Fruit fly (Drosophila melanogaster) whole organism, wandering third instar larva: ENCODE measurements around the gene csw.
A peak's percentile ranks its signal among the peaks of the same experiment; 100 is the strongest.

Source experiments
- Abd-B ChIP-seq: fragments of >200 bp; optimal IDR thresholded peaks from 2 replicates; lab custom pipeline; 2017; ENCODE audit warnings: missing biosample characterization, missing genetic modification characterization
- CG32264 ChIP-seq: fragments of 200-800 bp; sonication (Bioruptor generic); optimal IDR thresholded peaks from 2 replicates; lab custom pipeline; 2016; ENCODE audit warnings: missing biosample characterization, missing genetic modification characterization
- CG9705 ChIP-seq: fragments of 200-800 bp; sonication (Bioruptor generic); optimal IDR thresholded peaks from 2 replicates; lab custom pipeline; 2018; ENCODE audit warnings: missing biosample characterization, mild to moderate bottlenecking, missing genetic modification characterization
- CrebA ChIP-seq: fragments of 200-800 bp; sonication (Bioruptor generic); optimal IDR thresholded peaks from 2 replicates; lab custom pipeline; 2016; ENCODE audit warnings: missing biosample characterization, mild to moderate bottlenecking, missing genetic modification characterization, borderline replicate concordance
- Dfd ChIP-seq: fragments of >200 bp; optimal IDR thresholded peaks from 2 replicates; lab custom pipeline; 2017; ENCODE audit warnings: missing biosample characterization, missing genetic modification characterization
- Dif ChIP-seq: fragments of 200-275, 200-300 bp; sonication (Bioruptor generic); optimal IDR thresholded peaks from 2 replicates; lab custom pipeline; 2018; ENCODE audit warnings: missing biosample characterization, missing genetic modification characterization; ENCODE audit not compliant: partially characterized antibody
- GATAd ChIP-seq: sonication (Bioruptor generic); optimal IDR thresholded peaks from 2 replicates; lab custom pipeline; 2016; ENCODE audit warnings: missing biosample characterization, missing genetic modification characterization
- HLH106 ChIP-seq: fragments of 200-800 bp; optimal IDR thresholded peaks from 3 replicates; lab custom pipeline; 2019; ENCODE audit warnings: missing biosample characterization, mild to moderate bottlenecking, missing genetic modification characterization, moderate library complexity
- Hnf4 ChIP-seq: fragments of 200-800 bp; sonication (Bioruptor generic); optimal IDR thresholded peaks from 2 replicates; lab custom pipeline; 2016; ENCODE audit warnings: missing biosample characterization, mild to moderate bottlenecking, missing genetic modification characterization
- Hr78 ChIP-seq: fragments of >200 bp; optimal IDR thresholded peaks from 2 replicates; lab custom pipeline; 2017; ENCODE audit warnings: missing biosample characterization, missing genetic modification characterization
- Hr83 ChIP-seq: fragments of 200-300 bp; sonication (Bioruptor generic); optimal IDR thresholded peaks from 2 replicates; lab custom pipeline; 2016; ENCODE audit warnings: missing biosample characterization, mild to moderate bottlenecking, missing genetic modification characterization, moderate library complexity; ENCODE audit not compliant: poor library complexity, severe bottlenecking
- Jra ChIP-seq: sonication (Bioruptor generic); optimal IDR thresholded peaks from 2 replicates; lab custom pipeline; 2016; ENCODE audit warnings: missing biosample characterization, missing genetic modification characterization
- Mio ChIP-seq: sonication (Bioruptor generic); optimal IDR thresholded peaks from 2 replicates; lab custom pipeline; 2016; ENCODE audit warnings: missing biosample characterization, missing genetic modification characterization
- Myc ChIP-seq: fragments of >200 bp; optimal IDR thresholded peaks from 2 replicates; lab custom pipeline; 2017
- N ChIP-seq: fragments of >200 bp; optimal IDR thresholded peaks from 2 replicates; lab custom pipeline; 2018; ENCODE audit warnings: missing biosample characterization, missing external identifiers, missing genetic modification characterization
- OdsH ChIP-seq: fragments of 200-800 bp; sonication (Bioruptor generic); optimal IDR thresholded peaks from 2 replicates; lab custom pipeline; 2016; ENCODE audit warnings: missing biosample characterization, mild to moderate bottlenecking, missing genetic modification characterization
- Rel ChIP-seq, 2 experiments: fragments of 200-800 bp; sonication (Bioruptor generic) in 1 of 2; optimal IDR thresholded peaks; 2 replicates in 1 of 2; 3 replicates in 1 of 2; lab custom pipeline; 2016 to 2019; ENCODE audit warnings: mild to moderate bottlenecking in 2 of 2, missing biosample characterization in 2 of 2, missing genetic modification characterization in 2 of 2, moderate library complexity in 1 of 2
- Sp1 ChIP-seq: fragments of 200-800 bp; sonication (Bioruptor generic); optimal IDR thresholded peaks from 3 replicates; lab custom pipeline; 2019; ENCODE audit warnings: missing biosample characterization, mild to moderate bottlenecking, missing genetic modification characterization, moderate library complexity
- Vsx2 ChIP-seq: fragments of 200-300, 225-300 bp; sonication (Bioruptor generic); optimal IDR thresholded peaks from 2 replicates; lab custom pipeline; 2018; ENCODE audit warnings: missing biosample characterization, missing genetic modification characterization; ENCODE audit not compliant: partially characterized antibody
- br ChIP-seq: fragments of 200-800 bp; sonication (Bioruptor generic); optimal IDR thresholded peaks from 2 replicates; lab custom pipeline; 2016; ENCODE audit warnings: missing biosample characterization, missing genetic modification characterization
- brk ChIP-seq: fragments of 200-800 bp; sonication (Bioruptor generic); optimal IDR thresholded peaks from 2 replicates; lab custom pipeline; 2016; ENCODE audit warnings: missing biosample characterization, mild to moderate bottlenecking, missing genetic modification characterization
- dl ChIP-seq, 2 experiments: fragments of 175-275, 200-275 bp in 1 of 2; fragments of 200-275 bp in 1 of 2; sonication (Bioruptor generic); optimal IDR thresholded peaks; lab custom pipeline; 2018; ENCODE audit warnings: mild to moderate bottlenecking in 2 of 2, missing biosample characterization in 2 of 2, missing genetic modification characterization in 2 of 2, moderate library complexity in 2 of 2; ENCODE audit not compliant: partially characterized antibody in 2 of 2, insufficient read depth in 1 of 2
- dmrt93B ChIP-seq: fragments of 200-800 bp; sonication (Bioruptor generic); optimal IDR thresholded peaks from 2 replicates; lab custom pipeline; 2018; ENCODE audit warnings: missing biosample characterization, mild to moderate bottlenecking, missing genetic modification characterization
- dsf ChIP-seq: sonication (Bioruptor generic); optimal IDR thresholded peaks from 2 replicates; lab custom pipeline; 2016; ENCODE audit warnings: missing biosample characterization, missing genetic modification characterization, borderline replicate concordance
- ey ChIP-seq: fragments of 200-800 bp; sonication (Bioruptor generic); optimal IDR thresholded peaks from 2 replicates; lab custom pipeline; 2016; ENCODE audit warnings: missing biosample characterization, missing genetic modification characterization
- foxo ChIP-seq, 2 experiments: fragments of 200-800 bp; sonication (Bioruptor generic); optimal IDR thresholded peaks; 2 replicates in 1 of 2; 3 replicates in 1 of 2; lab custom pipeline; 2016 to 2017; ENCODE audit warnings: missing biosample characterization in 2 of 2, missing genetic modification characterization in 2 of 2
- fru ChIP-seq: fragments of 200-800 bp; sonication (Bioruptor generic); optimal IDR thresholded peaks from 3 replicates; lab custom pipeline; 2016; ENCODE audit warnings: missing biosample characterization, mild to moderate bottlenecking, missing genetic modification characterization
- h ChIP-seq: fragments of 200-800 bp; sonication (Bioruptor generic); optimal IDR thresholded peaks from 3 replicates; lab custom pipeline; 2016; ENCODE audit warnings: missing biosample characterization, mild to moderate bottlenecking, missing genetic modification characterization
- jim ChIP-seq: fragments of 175-275, 200-325 bp; sonication (Bioruptor generic); optimal IDR thresholded peaks from 2 replicates; lab custom pipeline; 2016; ENCODE audit warnings: missing biosample characterization, mild to moderate bottlenecking, missing genetic modification characterization
- lola ChIP-seq: fragments of >200 bp; optimal IDR thresholded peaks from 2 replicates; lab custom pipeline; 2017; ENCODE audit warnings: missing biosample characterization, missing genetic modification characterization
- pan ChIP-seq: fragments of >200 bp; optimal IDR thresholded peaks from 2 replicates; lab custom pipeline; 2017
- psq ChIP-seq: fragments of 200-800 bp; sonication (Bioruptor generic); optimal IDR thresholded peaks from 3 replicates; lab custom pipeline; 2017; ENCODE audit warnings: missing biosample characterization, mild to moderate bottlenecking, missing genetic modification characterization, moderate library complexity
- rgr ChIP-seq: fragments of 200-800 bp; sonication (Bioruptor generic); optimal IDR thresholded peaks from 3 replicates; lab custom pipeline; 2016; ENCODE audit warnings: missing biosample characterization, mild to moderate bottlenecking, missing genetic modification characterization
- sage ChIP-seq: fragments of 200-800 bp; sonication (Bioruptor generic); optimal IDR thresholded peaks from 2 replicates; lab custom pipeline; 2016; ENCODE audit warnings: missing biosample characterization, mild to moderate bottlenecking, missing genetic modification characterization
- sv ChIP-seq: fragments of 200-800 bp; sonication (Bioruptor generic); optimal IDR thresholded peaks from 3 replicates; lab custom pipeline; 2016; ENCODE audit warnings: missing biosample characterization, missing genetic modification characterization
- tai ChIP-seq: sonication (Bioruptor generic); optimal IDR thresholded peaks from 2 replicates; lab custom pipeline; 2016; ENCODE audit warnings: missing biosample characterization, missing genetic modification characterization
- usp ChIP-seq: fragments of >200 bp; optimal IDR thresholded peaks from 2 replicates; lab custom pipeline; 2017; ENCODE audit warnings: missing biosample characterization, missing genetic modification characterization
- woc ChIP-seq: sonication (Bioruptor generic); optimal IDR thresholded peaks from 2 replicates; lab custom pipeline; 2016; ENCODE audit warnings: missing biosample characterization, mild to moderate bottlenecking, missing genetic modification characterization

csw gene

DNA sequence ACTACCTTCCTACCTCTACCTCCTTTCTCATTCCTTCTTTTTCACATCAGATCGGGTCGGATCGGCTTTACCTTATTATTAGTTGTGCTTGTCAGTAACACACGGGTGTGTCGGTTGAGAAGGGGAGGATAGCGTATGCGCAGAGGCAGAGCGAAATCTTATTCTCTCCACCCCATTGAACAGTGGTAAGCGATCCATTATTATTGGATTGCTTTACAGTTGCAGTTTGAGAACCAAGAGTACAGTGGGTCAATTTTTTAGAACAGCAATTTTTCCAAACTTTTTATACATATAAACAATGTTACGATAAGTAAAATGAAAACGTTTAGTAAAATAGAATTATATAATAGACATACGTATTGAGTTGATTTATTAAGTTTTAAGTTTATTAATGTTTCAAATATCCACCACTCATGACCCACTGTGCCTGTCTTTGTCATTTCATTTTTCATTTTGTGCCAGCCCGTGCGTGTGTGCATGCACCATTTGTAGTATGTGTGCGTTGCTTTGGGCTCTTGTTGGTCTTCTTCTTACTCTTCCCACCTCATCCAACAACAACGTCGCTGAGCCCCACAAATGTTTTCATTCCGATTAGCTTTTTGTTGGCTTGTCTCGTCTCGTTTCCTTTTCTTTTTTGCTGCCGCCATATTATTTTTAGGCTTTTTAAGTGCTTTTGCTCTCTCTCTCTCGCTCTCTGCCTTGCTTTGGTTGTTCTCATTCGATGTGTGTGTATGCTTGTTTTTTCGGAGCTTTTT, 43.7 kb downstream of the csw start:
- TF ChIP-seq Vsx2 (GFP tag; lab: Kevin White, UChicago) (peak; percentile 79), dmrt93B (GFP tag; lab: Kevin White, UChicago) (peak; percentile 98), h (GFP tag; lab: Kevin White, UChicago) (peak; percentile 99), Sp1 (GFP tag; lab: Kevin White, UChicago) (peak; percentile 99), foxo (GFP tag; optimal IDR thresholded peaks at IDR 0.05; lab: Kevin White, UChicago) (peak in 1 of 2 experiments; percentile 98), CrebA (no peak), Rel (GFP tag; optimal IDR thresholded peaks at IDR 0.05; lab: Kevin White, UChicago) (peak; percentile 98), Rel (tag; optimal IDR thresholded peaks at IDR 0.05; lab: Kevin White, UChicago) (peak; percentile 93), Hr78 (GFP tag; lab: Kevin White, UChicago) (no peak), Dfd (peak; percentile 92), Mio (peak; percentile 82), OdsH (peak; percentile 98), sage (GFP tag; lab: Kevin White, UChicago) (peak; percentile 98), Abd-B (GFP tag; lab: Kevin White, UChicago) (no peak), br (GFP tag; lab: Kevin White, UChicago) (peak; percentile 95), dsf (GFP tag; lab: Kevin White, UChicago) (peak; percentile 88), fru (GFP tag; lab: Kevin White, UChicago) (peak; percentile 97), pan (lab: Kevin White, UChicago) (no peak), psq (GFP tag; lab: Kevin White, UChicago) (peak; percentile 96), woc (GFP tag; lab: Kevin White, UChicago) (peak; percentile 89), HLH106 (tag; lab: Kevin White, UChicago) (peak; percentile 99), Myc (lab: Kevin White, UChicago) (no peak), tai (GFP tag; lab: Kevin White, UChicago) (peak; percentile 90), usp (GFP tag; lab: Kevin White, UChicago) (no peak), dl (GFP tag; optimal IDR thresholded peaks at IDR 0.05; lab: Kevin White, UChicago; ENCODE audit: insufficient read depth in 1 of 2, partially characterized antibody in 2 of 2) (peak; percentile 54 to 57), N (GFP tag; lab: Kevin White, UChicago) (no peak), Hnf4 (GFP tag; lab: Kevin White, UChicago) (peak; percentile 96), brk (peak; percentile 97), rgr (GFP tag; lab: Kevin White, UChicago) (peak; percentile 99), sv (GFP tag; lab: Kevin White, UChicago) (peak; percentile 96), Dif (GFP tag; lab: Kevin White, UChicago) (peak; percentile 73), CG9705 (GFP tag; lab: Kevin White, UChicago) (peak; percentile 99), CG32264 (GFP tag; lab: Kevin White, UChicago) (peak; percentile 86), Jra (GFP tag; lab: Kevin White, UChicago) (peak; percentile 92), ey (GFP tag; lab: Kevin White, UChicago) (peak; percentile 97), Hr83 (GFP tag; lab: Kevin White, UChicago) (peak; percentile 59), jim (GFP tag; lab: Kevin White, UChicago) (peak; percentile 96), lola (GFP tag; lab: Kevin White, UChicago) (no peak), GATAd (GFP tag; lab: Kevin White, UChicago) (peak; percentile 88)
- TF ChIP-seq, all 38 proteins: peak for 30

DNA sequence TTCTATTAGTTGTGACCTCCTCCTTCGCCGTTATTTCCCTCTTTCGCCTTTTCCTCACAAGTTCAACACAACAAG, 44.1 kb downstream of the csw start, which contains the start of gene ph-p:
ph-p (minus strand) TSS at position 30 of the 75 bp plus-strand sequence.
- TF ChIP-seq CrebA = no peak
- TF ChIP-seq CG9705 (GFP tag; lab: Kevin White, UChicago) = no peak
- no peak for TF ChIP-seq dsf (GFP tag; lab: Kevin White, UChicago)
- no peak for TF ChIP-seq Rel (GFP tag; optimal IDR thresholded peaks at IDR 0.05; lab: Kevin White, UChicago)
- TF ChIP-seq Rel (tag; optimal IDR thresholded peaks at IDR 0.05; lab: Kevin White, UChicago) = no peak
- TF ChIP-seq Hr78 (GFP tag; lab: Kevin White, UChicago) = no peak
- no peak for TF ChIP-seq Dif (GFP tag; lab: Kevin White, UChicago)
- no peak for TF ChIP-seq foxo (GFP tag; optimal IDR thresholded peaks at IDR 0.05; lab: Kevin White, UChicago)
- no peak for TF ChIP-seq tai (GFP tag; lab: Kevin White, UChicago)
- TF ChIP-seq Mio = no peak
- TF ChIP-seq sage (GFP tag; lab: Kevin White, UChicago) = no peak
- TF ChIP-seq GATAd (GFP tag; lab: Kevin White, UChicago) = no peak
- TF ChIP-seq woc (GFP tag; lab: Kevin White, UChicago) = no peak
- no peak for TF ChIP-seq lola (GFP tag; lab: Kevin White, UChicago)
- TF ChIP-seq N (GFP tag; lab: Kevin White, UChicago) = no peak
- TF ChIP-seq ey (GFP tag; lab: Kevin White, UChicago) = no peak
- no peak for TF ChIP-seq br (GFP tag; lab: Kevin White, UChicago)
- TF ChIP-seq Abd-B (GFP tag; lab: Kevin White, UChicago) = no peak
- no peak for TF ChIP-seq Hnf4 (GFP tag; lab: Kevin White, UChicago)
- TF ChIP-seq jim (GFP tag; lab: Kevin White, UChicago) = no peak
- no peak for TF ChIP-seq Jra (GFP tag; lab: Kevin White, UChicago)
- TF ChIP-seq, all 38 proteins: peak for 0
